Worm (Caenorhabditis elegans) whole organism, young adult: ENCODE data around the gene rml-4.

Experiments used
- B0336.3 ChIP-seq: fragments of 200-800 bp; sonication (Bioruptor generic); IDR thresholded peaks from 2 replicates; pipeline ENCODE4 v1.3.6; 2022; ENCODE audit warnings: missing genetic modification characterization, missing compliant biosample characterization
- C17E4.6 ChIP-seq: fragments of 200-800 bp; sonication (Bioruptor generic); IDR thresholded peaks from 2 replicates; pipeline ENCODE4 v1.3.6; 2022; ENCODE audit warnings: missing genetic modification reagents, missing genetic modification characterization, missing compliant biosample characterization
- F39B2.1 ChIP-seq: fragments of 200-800 bp; sonication (Bioruptor generic); IDR thresholded peaks from 2 replicates; pipeline ENCODE4 v1.3.6; 2022; ENCODE audit warnings: missing genetic modification reagents, missing genetic modification characterization, missing compliant biosample characterization
- F49E8.2 ChIP-seq: sonication (generic microtip); optimal IDR thresholded peaks from 3 replicates; lab custom pipeline; 2017; ENCODE audit warnings: missing genetic modification characterization, mild to moderate bottlenecking, missing compliant biosample characterization, antibody characterized with exemption, moderate library complexity; ENCODE audit not compliant: insufficient read depth
- F52B5.7 ChIP-seq: sonication (generic microtip); optimal IDR thresholded peaks from 2 replicates; lab custom pipeline; 2016; ENCODE audit warnings: mild to moderate bottlenecking, missing genetic modification characterization, missing compliant biosample characterization
- F55B11.4 ChIP-seq: sonication (generic microtip); optimal IDR thresholded peaks from 2 replicates; lab custom pipeline; 2016; ENCODE audit warnings: missing compliant biosample characterization, missing genetic modification characterization, borderline replicate concordance; ENCODE audit not compliant: insufficient read depth
- T07F8.4 ChIP-seq: sonication (generic microtip); optimal IDR thresholded peaks from 2 replicates; lab custom pipeline; 2016; ENCODE audit warnings: mild to moderate bottlenecking, missing genetic modification characterization, moderate library complexity, missing compliant biosample characterization
- T26A5.8 ChIP-seq: sonication (generic microtip); optimal IDR thresholded peaks from 2 replicates; lab custom pipeline; 2016; ENCODE audit warnings: missing genetic modification characterization, missing compliant biosample characterization
- Y56A3A.18 ChIP-seq: fragments of 200-800 bp; sonication (Bioruptor generic); IDR thresholded peaks from 2 replicates; pipeline ENCODE4 v1.3.6; 2022; ENCODE audit warnings: missing genetic modification reagents, missing genetic modification characterization, missing compliant biosample characterization
- Y79H2A.3 ChIP-seq: fragments of 200-800 bp; sonication (Bioruptor generic); conservative IDR thresholded peaks from 2 replicates; pipeline ENCODE4 v1.3.6; 2022; ENCODE audit warnings: missing genetic modification reagents, missing genetic modification characterization, missing compliant biosample characterization
- athp-1 ChIP-seq: sonication (generic microtip); optimal IDR thresholded peaks from 2 replicates; lab custom pipeline; 2017; ENCODE audit warnings: mild to moderate bottlenecking, missing genetic modification characterization, missing compliant biosample characterization
- attf-5 ChIP-seq: fragments of 200-800 bp; sonication (Bioruptor generic); optimal IDR thresholded peaks from 2 replicates; lab custom pipeline; 2018; ENCODE audit warnings: mild to moderate bottlenecking, missing genetic modification characterization, missing compliant biosample characterization
- bed-1 ChIP-seq: fragments of 200-800 bp; sonication (Bioruptor generic); IDR thresholded peaks from 2 replicates; pipeline ENCODE4 v1.3.6; 2022; ENCODE audit warnings: missing genetic modification reagents, missing genetic modification characterization, missing compliant biosample characterization
- cebp-2 ChIP-seq: fragments of 200-800 bp; sonication (Bioruptor generic); IDR thresholded peaks from 2 replicates; pipeline ENCODE4 v1.3.6; 2022; ENCODE audit warnings: missing genetic modification characterization, missing compliant biosample characterization
- ceh-79 ChIP-seq: sonication (generic microtip); optimal IDR thresholded peaks from 2 replicates; lab custom pipeline; 2017; ENCODE audit warnings: mild to moderate bottlenecking, missing genetic modification characterization, missing compliant biosample characterization
- chd-7 ChIP-seq: sonication (generic microtip); optimal IDR thresholded peaks from 2 replicates; lab custom pipeline; 2016; ENCODE audit warnings: mild to moderate bottlenecking, missing genetic modification characterization, moderate library complexity, missing compliant biosample characterization
- dpl-1 ChIP-seq: fragments of 150-350 bp; optimal IDR thresholded peaks from 2 replicates; lab custom pipeline; 2014; ENCODE audit warnings: missing biosample characterization, missing genetic modification reagents, missing genetic modification characterization
- hlh-26 ChIP-seq: fragments of 200-800 bp; sonication (Bioruptor generic); conservative IDR thresholded peaks from 2 replicates; pipeline ENCODE4 v1.3.6; 2022; ENCODE audit warnings: missing genetic modification reagents, missing genetic modification characterization, missing compliant biosample characterization
- hmg-1.2 ChIP-seq: fragments of 200-800 bp; sonication (Bioruptor generic); IDR thresholded peaks from 2 replicates; pipeline ENCODE4 v1.3.6; 2022; ENCODE audit warnings: missing genetic modification reagents, missing genetic modification characterization, missing compliant biosample characterization
- hmg-20 ChIP-seq: fragments of 200-800 bp; sonication (Bioruptor generic); IDR thresholded peaks from 2 replicates; pipeline ENCODE4 v1.3.6; 2022; ENCODE audit warnings: missing genetic modification reagents, missing genetic modification characterization, missing compliant biosample characterization
- hrde-1 ChIP-seq: sonication (generic microtip); optimal IDR thresholded peaks from 2 replicates; lab custom pipeline; 2016; ENCODE audit warnings: missing genetic modification characterization, mild to moderate bottlenecking, missing compliant biosample characterization, moderate library complexity, missing genotype, missing genetic modification reagents, borderline replicate concordance
- let-526 ChIP-seq: fragments of 200-800 bp; sonication (Bioruptor generic); IDR thresholded peaks from 2 replicates; pipeline ENCODE4 v1.3.6; 2022; ENCODE audit warnings: missing genetic modification reagents, missing genetic modification characterization, missing compliant biosample characterization
- lin-54 ChIP-seq: fragments of 200-800 bp; sonication (Bioruptor generic); optimal IDR thresholded peaks from 2 replicates; lab custom pipeline; 2018; ENCODE audit warnings: mild to moderate bottlenecking, missing genetic modification characterization, missing compliant biosample characterization
- lsl-1 ChIP-seq: fragments of 200-800 bp; sonication (Bioruptor generic); optimal IDR thresholded peaks from 2 replicates; lab custom pipeline; 2018; ENCODE audit warnings: mild to moderate bottlenecking, missing genetic modification characterization, moderate library complexity, missing compliant biosample characterization
- madf-3 ChIP-seq: fragments of 200-800 bp; sonication (Bioruptor generic); IDR thresholded peaks from 2 replicates; pipeline ENCODE4 v1.3.6; 2022; ENCODE audit warnings: missing genetic modification reagents, missing genetic modification characterization, missing compliant biosample characterization
- madf-6 ChIP-seq: fragments of 200-800 bp; sonication (Bioruptor generic); IDR thresholded peaks from 2 replicates; pipeline ENCODE4 v1.3.6; 2022; ENCODE audit warnings: missing genetic modification reagents, missing genetic modification characterization, missing compliant biosample characterization
- mel-28 ChIP-seq: sonication (generic microtip); optimal IDR thresholded peaks from 2 replicates; lab custom pipeline; 2016; ENCODE audit warnings: borderline replicate concordance, mild to moderate bottlenecking, missing genetic modification characterization, missing compliant biosample characterization
- nhr-179 ChIP-seq: sonication (generic microtip); optimal IDR thresholded peaks from 2 replicates; lab custom pipeline; 2016; ENCODE audit warnings: mild to moderate bottlenecking, missing genetic modification characterization, missing compliant biosample characterization
- sea-2 ChIP-seq: fragments of 200-800 bp; sonication (Bioruptor generic); IDR thresholded peaks from 2 replicates; pipeline ENCODE4 v1.3.6; 2022; ENCODE audit warnings: missing genetic modification characterization, missing compliant biosample characterization
- snpc-3.4 ChIP-seq: sonication (generic microtip); optimal IDR thresholded peaks from 2 replicates; lab custom pipeline; 2017; ENCODE audit warnings: missing genetic modification characterization, mild to moderate bottlenecking, missing compliant biosample characterization, antibody characterized with exemption, moderate library complexity, missing genotype, missing genetic modification reagents
- somi-1 ChIP-seq: fragments of 200-800 bp; sonication (Bioruptor generic); optimal IDR thresholded peaks from 2 replicates; lab custom pipeline; 2018; ENCODE audit warnings: mild to moderate bottlenecking, missing genetic modification characterization, missing compliant biosample characterization
- tbp1 ChIP-seq: fragments of 200-800 bp; sonication (Bioruptor generic); optimal IDR thresholded peaks from 2 replicates; lab custom pipeline; 2018; ENCODE audit warnings: mild to moderate bottlenecking, missing genetic modification characterization, missing compliant biosample characterization
- unc-130 ChIP-seq: sonication (generic microtip); optimal IDR thresholded peaks from 2 replicates; lab custom pipeline; 2016; ENCODE audit warnings: missing genetic modification reagents, missing genetic modification characterization, missing compliant biosample characterization
- ztf-22 ChIP-seq: fragments of 200-800 bp; sonication (Bioruptor generic); optimal IDR thresholded peaks from 2 replicates; lab custom pipeline; 2018; ENCODE audit warnings: mild to moderate bottlenecking, missing genetic modification characterization, moderate library complexity, missing compliant biosample characterization
- ztf-3 ChIP-seq: fragments of 200-800 bp; sonication (Bioruptor generic); optimal IDR thresholded peaks from 2 replicates; lab custom pipeline; 2018; ENCODE audit warnings: mild to moderate bottlenecking, missing genetic modification characterization, missing compliant biosample characterization

The rml-4 gene

ce11 chrII:4294801-4295200 lies at the start of gene rml-4:
TSS of gene rml-4 (plus strand) at chrII:4295101.
- no peak for TF ChIP-seq ztf-22
- no peak for TF ChIP-seq T26A5.8
- no peak for TF ChIP-seq nhr-179 (tag; lab: Kevin White, UChicago)
- TF ChIP-seq hrde-1 (tag; lab: Kevin White, UChicago), result no peak
- no peak for TF ChIP-seq lin-54
- TF ChIP-seq dpl-1 (GFP tag; lab: Kevin White, UChicago), result no peak
- no peak for TF ChIP-seq ztf-3 (GFP tag; lab: Kevin White, UChicago)
- no peak for TF ChIP-seq tbp1 (GFP tag; lab: Kevin White, UChicago)
- no peak for TF ChIP-seq hlh-26 (GFP tag; lab: Robert Waterston, UW)
- no peak for TF ChIP-seq Y56A3A.18 (GFP tag; lab: Robert Waterston, UW)
- TF ChIP-seq hmg-20, result no peak
- no peak for TF ChIP-seq F55B11.4

ce11 chrII:4246897-4247296 lies 48.0 kb upstream of the rml-4 start, which contains the start of gene gpa-11:
TSS of gene gpa-11 (plus strand) at chrII:4247197.
- TF ChIP-seq hmg-1.2 (GFP tag; lab: Robert Waterston, UW) (no peak), ceh-79 (tag; lab: Kevin White, UChicago) (no peak), F55B11.4 (no peak), attf-5 (no peak), C17E4.6 (no peak), sea-2 (GFP tag; lab: Robert Waterston, UW) (no peak), F52B5.7 (tag; lab: Kevin White, UChicago) (no peak), lsl-1 (GFP tag; lab: Kevin White, UChicago) (no peak), F49E8.2 (tag; lab: Kevin White, UChicago) (no peak), let-526 (GFP tag; lab: Robert Waterston, UW) (no peak), bed-1 (GFP tag; lab: Robert Waterston, UW) (no peak), snpc-3.4 (no peak), B0336.3 (GFP tag; lab: Robert Waterston, UW) (no peak), F39B2.1 (GFP tag; lab: Robert Waterston, UW) (no peak)

ce11 chrII:4256541-4257001 lies 38.3 kb upstream of the rml-4 start, which contains the start of gene C16A11.7:
TSS of gene C16A11.7 (minus strand) at chrII:4256951.
- TF ChIP-seq madf-3 (GFP tag; lab: Robert Waterston, UW) (no peak), cebp-2 (GFP tag; lab: Robert Waterston, UW) (no peak)

- TF ChIP-seq somi-1 (GFP tag; lab: Kevin White, UChicago) (no peak), Y79H2A.3 (GFP tag; lab: Robert Waterston, UW) (no peak), ceh-79 (tag; lab: Kevin White, UChicago) (no peak), T07F8.4 (tag; lab: Kevin White, UChicago) (no peak), F49E8.2 (tag; lab: Kevin White, UChicago) (no peak), hmg-20 (no peak), attf-5 (no peak), ztf-22 (no peak), chd-7 (no peak), mel-28 (no peak), athp-1 (tag; lab: Kevin White, UChicago) (no peak), madf-6 (GFP tag; lab: Robert Waterston, UW) (no peak), unc-130 (GFP tag; lab: Kevin White, UChicago) (no peak)
These were observed 36.2 kb upstream of the rml-4 start, which contains the start of gene clec-135 for ce11 chrII:4258683-4259082. TSS of gene clec-135 (minus strand) at chrII:4258783.
